Worm (Caenorhabditis elegans) whole organism, late embryonic: ENCODE data around the gene srw-121.

Source experiments
- C38D4.7 ChIP-seq: fragments of 200-800 bp; sonication (Bioruptor generic); optimal IDR thresholded peaks from 2 replicates; lab custom pipeline; 2018; ENCODE audit warnings: mild to moderate bottlenecking, missing genetic modification characterization, moderate library complexity, missing compliant biosample characterization
- ceh-2 ChIP-seq: sonication (generic microtip); optimal IDR thresholded peaks from 2 replicates; lab custom pipeline; 2016; ENCODE audit warnings: missing genotype, missing genetic modification characterization, missing compliant biosample characterization
- hlh-6 ChIP-seq: sonication (generic microtip); optimal IDR thresholded peaks from 2 replicates; lab custom pipeline; 2016; ENCODE audit warnings: missing genotype, missing genetic modification characterization, missing compliant biosample characterization
- lin-11 ChIP-seq: fragments of 200-800 bp; sonication (Bioruptor generic); optimal IDR thresholded peaks from 2 replicates; lab custom pipeline; 2018; ENCODE audit warnings: mild to moderate bottlenecking, missing genetic modification characterization, missing compliant biosample characterization
- madf-2 ChIP-seq: sonication (generic microtip); optimal IDR thresholded peaks from 2 replicates; lab custom pipeline; 2017; ENCODE audit warnings: missing genetic modification characterization, missing compliant biosample characterization
- pag-3 ChIP-seq: sonication (generic microtip); optimal IDR thresholded peaks from 2 replicates; lab custom pipeline; 2016; ENCODE audit warnings: missing compliant biosample characterization, missing genetic modification characterization, borderline replicate concordance
- unc-55 ChIP-seq: sonication (generic microtip); optimal IDR thresholded peaks from 2 replicates; lab custom pipeline; 2017; ENCODE audit warnings: missing biosample characterization, missing genetic modification reagents, missing genetic modification characterization

DNA sequence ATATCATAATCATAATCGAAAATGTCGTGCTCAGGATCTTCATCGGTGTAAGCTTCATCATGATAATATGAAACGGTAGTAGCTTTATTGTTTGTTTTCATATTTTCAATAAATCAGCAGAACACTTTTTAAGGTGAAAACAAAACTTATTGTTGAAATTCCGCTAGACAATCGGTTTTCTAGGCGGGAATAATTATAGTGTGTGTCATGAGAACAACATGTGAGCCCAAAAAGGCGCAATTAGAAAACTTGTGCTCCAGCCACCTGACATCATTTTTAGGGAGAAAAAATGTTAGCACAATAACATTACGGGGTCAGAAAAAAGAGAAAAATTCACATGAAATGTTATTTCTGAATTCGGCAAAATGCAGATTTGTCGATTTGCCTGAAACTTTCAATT lies 42.9 kb upstream of the srw-121 start, which contains the start of gene srw-8:
- no peak for TF ChIP-seq ceh-2 (tag; lab: Kevin White, UChicago)
- TF ChIP-seq hlh-6 (tag; lab: Kevin White, UChicago), result no peak
- no peak for TF ChIP-seq unc-55 (GFP tag; lab: Kevin White, UChicago)
- no peak for TF ChIP-seq madf-2 (tag; lab: Kevin White, UChicago)
- TF ChIP-seq C38D4.7 (GFP tag; lab: Kevin White, UChicago), result no peak
- TF ChIP-seq lin-11 (tag; lab: Kevin White, UChicago), result no peak
- no peak for TF ChIP-seq pag-3 (tag; lab: Kevin White, UChicago)
